Worm (Caenorhabditis elegans) whole organism, L2 larva: ENCODE measurements around the gene twk-2.

Experiments
- C34F6.9 ChIP-seq: fragments of 150-350 bp; optimal IDR thresholded peaks from 2 replicates; lab custom pipeline; 2014; ENCODE audit warnings: missing biosample characterization, missing genetic modification characterization
- F13H6.1 ChIP-seq: sonication (generic microtip); optimal IDR thresholded peaks from 2 replicates; lab custom pipeline; 2016; ENCODE audit warnings: missing genetic modification characterization, missing compliant biosample characterization
- Y55F3AM.14 ChIP-seq: fragments of 200-800 bp; sonication (Bioruptor generic); optimal IDR thresholded peaks from 2 replicates; lab custom pipeline; 2018; ENCODE audit warnings: mild to moderate bottlenecking, missing genetic modification characterization, missing compliant biosample characterization
- ZK546.5 ChIP-seq: sonication (generic microtip); optimal IDR thresholded peaks from 2 replicates; lab custom pipeline; 2017; ENCODE audit warnings: missing biosample characterization, missing genetic modification characterization
- alr-1 ChIP-seq: fragments of 150-350 bp; optimal IDR thresholded peaks from 2 replicates; lab custom pipeline; 2014; ENCODE audit warnings: missing biosample characterization, missing genetic modification characterization
- ama-1 ChIP-seq: fragments of 150-350 bp; optimal IDR thresholded peaks from 2 replicates; lab custom pipeline; 2018; ENCODE audit warnings: inconsistent platforms
- blmp-1 ChIP-seq: sonication (generic microtip); optimal IDR thresholded peaks from 2 replicates; lab custom pipeline; 2017; ENCODE audit warnings: missing genetic modification characterization, mild to moderate bottlenecking, missing compliant biosample characterization, antibody characterized with exemption, moderate library complexity; ENCODE audit not compliant: insufficient read depth
- ceh-16 ChIP-seq: fragments of 150-350 bp; optimal IDR thresholded peaks from 2 replicates; lab custom pipeline; 2014; ENCODE audit warnings: missing biosample characterization, missing genetic modification characterization
- ceh-82 ChIP-seq: fragments of 150-350 bp; optimal IDR thresholded peaks from 2 replicates; lab custom pipeline; 2014; ENCODE audit warnings: missing biosample characterization, missing genetic modification characterization
- crh-2 ChIP-seq: sonication (generic microtip); optimal IDR thresholded peaks from 2 replicates; lab custom pipeline; 2017; ENCODE audit warnings: missing biosample characterization, missing genetic modification characterization
- dmd-4 ChIP-seq: sonication (generic microtip); optimal IDR thresholded peaks from 2 replicates; lab custom pipeline; 2017; ENCODE audit warnings: missing biosample characterization, missing genetic modification characterization
- egl-27 ChIP-seq: sonication (generic microtip); optimal IDR thresholded peaks from 3 replicates; lab custom pipeline; 2017; ENCODE audit warnings: missing biosample characterization, missing genetic modification reagents, missing genetic modification characterization
- elt-1 ChIP-seq: fragments of 150-350 bp; optimal IDR thresholded peaks from 2 replicates; lab custom pipeline; 2014; ENCODE audit warnings: missing biosample characterization, missing genetic modification characterization
- fos-1 ChIP-seq: fragments of 150-350 bp; optimal IDR thresholded peaks from 2 replicates; lab custom pipeline; 2014; ENCODE audit warnings: missing biosample characterization, missing genetic modification characterization
- gmeb-1 ChIP-seq: fragments of 150-350 bp; optimal IDR thresholded peaks from 2 replicates; lab custom pipeline; 2014; ENCODE audit warnings: missing biosample characterization, missing genetic modification characterization
- lin-11 ChIP-seq: fragments of 150-350 bp; sonication (generic microtip); optimal IDR thresholded peaks from 2 replicates; lab custom pipeline; 2014; ENCODE audit warnings: missing biosample characterization, missing genetic modification characterization, inconsistent platforms, mixed read lengths
- lin-13 ChIP-seq: fragments of 150-350 bp; optimal IDR thresholded peaks from 2 replicates; lab custom pipeline; 2014; ENCODE audit warnings: missing biosample characterization, missing genetic modification reagents, missing genetic modification characterization
- lin-39 ChIP-seq: fragments of 150-350 bp; optimal IDR thresholded peaks from 2 replicates; lab custom pipeline; 2014; ENCODE audit warnings: missing biosample characterization, missing genetic modification reagents, missing genetic modification characterization
- lsy-2 ChIP-seq, 2 experiments: fragments of 150-350 bp in 1 of 2; sonication (generic microtip) in 1 of 2; optimal IDR thresholded peaks; 2 replicates each; lab custom pipeline; 2014 to 2017; ENCODE audit warnings: missing biosample characterization in 2 of 2, missing genetic modification characterization in 2 of 2
- mbf-1 ChIP-seq: sonication (generic microtip); optimal IDR thresholded peaks from 2 replicates; lab custom pipeline; 2017; ENCODE audit warnings: missing biosample characterization, missing genetic modification characterization
- mdl-1 ChIP-seq, 2 experiments: fragments of 150-350 bp in 1 of 2; sonication (generic microtip) in 1 of 2; optimal IDR thresholded peaks; 2 replicates each; lab custom pipeline; 2017; ENCODE audit warnings: missing biosample characterization in 2 of 2, missing genetic modification characterization in 2 of 2
- nhr-10 ChIP-seq: sonication (generic microtip); optimal IDR thresholded peaks from 2 replicates; lab custom pipeline; 2017; ENCODE audit warnings: missing biosample characterization, missing genetic modification characterization
- nhr-12 ChIP-seq: fragments of 150-350 bp; optimal IDR thresholded peaks from 2 replicates; lab custom pipeline; 2014; ENCODE audit warnings: missing biosample characterization, missing genetic modification characterization
- nhr-129 ChIP-seq: fragments of 150-350 bp; optimal IDR thresholded peaks from 2 replicates; lab custom pipeline; 2014; ENCODE audit warnings: missing biosample characterization, missing genetic modification characterization
- nhr-21 ChIP-seq: fragments of 150-350 bp; optimal IDR thresholded peaks from 2 replicates; lab custom pipeline; 2014; ENCODE audit warnings: missing biosample characterization, missing genetic modification characterization
- nhr-23 ChIP-seq: fragments of 150-350 bp; optimal IDR thresholded peaks from 2 replicates; lab custom pipeline; 2014; ENCODE audit warnings: missing biosample characterization, missing genetic modification reagents, missing genetic modification characterization
- nhr-237 ChIP-seq: fragments of 150-350 bp; optimal IDR thresholded peaks from 2 replicates; lab custom pipeline; 2014; ENCODE audit warnings: missing biosample characterization, missing genetic modification characterization
- nhr-25 ChIP-seq: fragments of 150-350 bp; sonication (generic microtip); optimal IDR thresholded peaks from 3 replicates; lab custom pipeline; 2014; ENCODE audit warnings: missing biosample characterization, missing genetic modification characterization
- nhr-6 ChIP-seq: fragments of 150-350 bp; optimal IDR thresholded peaks from 2 replicates; lab custom pipeline; 2014; ENCODE audit warnings: missing biosample characterization, missing genetic modification characterization
- nhr-77 ChIP-seq: fragments of 150-350 bp; optimal IDR thresholded peaks from 2 replicates; lab custom pipeline; 2014; ENCODE audit warnings: missing biosample characterization, missing genetic modification characterization
- peb-1 ChIP-seq: fragments of 150-350 bp; optimal IDR thresholded peaks from 2 replicates; lab custom pipeline; 2014; ENCODE audit warnings: missing biosample characterization, missing genetic modification characterization
- sem-4 ChIP-seq: fragments of 150-350 bp; optimal IDR thresholded peaks from 2 replicates; lab custom pipeline; 2014; ENCODE audit warnings: missing biosample characterization, missing genetic modification reagents, missing genetic modification characterization
- skn-1 ChIP-seq: sonication (generic microtip); optimal IDR thresholded peaks from 2 replicates; lab custom pipeline; 2017; ENCODE audit warnings: missing biosample characterization, missing genetic modification characterization
- sma-3 ChIP-seq: sonication (generic microtip); optimal IDR thresholded peaks from 2 replicates; lab custom pipeline; 2016; ENCODE audit warnings: missing genetic modification reagents, missing genetic modification characterization, missing compliant biosample characterization
- sma-9 ChIP-seq, 2 experiments: fragments of 150-350 bp in 1 of 2; sonication (generic microtip) in 1 of 2; optimal IDR thresholded peaks; 2 replicates each; lab custom pipeline; 2014 to 2016; ENCODE audit warnings: missing genetic modification characterization in 2 of 2, mild to moderate bottlenecking in 1 of 2, missing biosample characterization in 1 of 2, missing compliant biosample characterization in 1 of 2, missing genetic modification reagents in 1 of 2, moderate library complexity in 1 of 2
- snpc-4 ChIP-seq: fragments of 150-350 bp; optimal IDR thresholded peaks from 2 replicates; lab custom pipeline; 2014; ENCODE audit warnings: missing biosample characterization, missing genetic modification characterization
- unc-39 ChIP-seq: fragments of 150-350 bp; optimal IDR thresholded peaks from 2 replicates; lab custom pipeline; 2014; ENCODE audit warnings: missing biosample characterization, missing genetic modification characterization
- unc-55 ChIP-seq: fragments of 150-350 bp; sonication (generic microtip); optimal IDR thresholded peaks from 3 replicates; lab custom pipeline; 2014; ENCODE audit warnings: missing biosample characterization, missing genetic modification reagents, missing genetic modification characterization
- zag-1 ChIP-seq: fragments of 150-350 bp; optimal IDR thresholded peaks from 2 replicates; lab custom pipeline; 2014; ENCODE audit warnings: missing biosample characterization, missing genetic modification characterization
- ztf-1 ChIP-seq: fragments of 200-800 bp; sonication (Bioruptor generic); conservative IDR thresholded peaks from 2 replicates; pipeline ENCODE4 v1.3.6; 2022; ENCODE audit warnings: missing genetic modification characterization, missing compliant biosample characterization
- ztf-11 ChIP-seq: sonication (generic microtip); optimal IDR thresholded peaks from 2 replicates; lab custom pipeline; 2017; ENCODE audit warnings: missing biosample characterization, missing genetic modification characterization
- ztf-4 ChIP-seq: fragments of 150-350 bp; optimal IDR thresholded peaks from 2 replicates; lab custom pipeline; 2014; ENCODE audit warnings: missing biosample characterization, missing genetic modification characterization

twk-2 gene

ce11 chrII:4434278-4434677 is 18.7 kb downstream of the twk-2 start:
- no peak for TF ChIP-seq ceh-16 (tag; lab: Kevin White, UChicago)
- TF ChIP-seq mdl-1 (tag; optimal IDR thresholded peaks at IDR 0.05; lab: Kevin White, UChicago), result no peak
- no peak for TF ChIP-seq dmd-4
- no peak for TF ChIP-seq lin-13

- TF ChIP-seq mdl-1 (tag; optimal IDR thresholded peaks at IDR 0.05; lab: Kevin White, UChicago) (no peak), alr-1 (tag; lab: Kevin White, UChicago) (no peak), nhr-12 (no peak), nhr-237 (tag; lab: Kevin White, UChicago) (no peak), zag-1 (tag; lab: Kevin White, UChicago) (no peak), nhr-25 (tag; lab: Kevin White, UChicago) (no peak), ama-1 (peak; percentile 3), lin-11 (tag; lab: Kevin White, UChicago) (no peak), snpc-4 (tag; lab: Kevin White, UChicago) (no peak), unc-55 (GFP tag; lab: Kevin White, UChicago) (no peak), ztf-4 (tag; lab: Kevin White, UChicago) (no peak), F13H6.1 (tag; lab: Kevin White, UChicago) (no peak), Y55F3AM.14 (GFP tag; lab: Kevin White, UChicago) (no peak), ZK546.5 (tag; lab: Kevin White, UChicago) (no peak), fos-1 (tag; lab: Kevin White, UChicago) (peak; percentile 42), skn-1 (tag; lab: Kevin White, UChicago) (no peak), gmeb-1 (peak; percentile 12), nhr-6 (tag; lab: Kevin White, UChicago) (no peak), lsy-2 (tag; optimal IDR thresholded peaks at IDR 0.05; lab: Kevin White, UChicago) (no peak), ztf-11 (tag; lab: Kevin White, UChicago) (no peak), elt-1 (tag; lab: Kevin White, UChicago) (no peak), egl-27 (tag; lab: Kevin White, UChicago) (no peak), lin-39 (tag; lab: Kevin White, UChicago) (no peak)
Observed at ce11 chrII:4433146-4433545, 19.8 kb downstream of the twk-2 start, which contains the start of gene nhr-109. nhr-109 (plus strand) TSS chrII:4433367.

- TF ChIP-seq sma-3 (GFP tag; lab: Kevin White, UChicago), result no peak
- no peak for TF ChIP-seq blmp-1
- no peak for TF ChIP-seq unc-39
- TF ChIP-seq C34F6.9 (tag; lab: Kevin White, UChicago), result no peak
- TF ChIP-seq mbf-1 (tag; lab: Kevin White, UChicago), result no peak
- TF ChIP-seq lin-39 (tag; lab: Kevin White, UChicago), result no peak
- TF ChIP-seq elt-1 (tag; lab: Kevin White, UChicago), result no peak
- no peak for TF ChIP-seq nhr-129 (tag; lab: Kevin White, UChicago)
- TF ChIP-seq ztf-11 (tag; lab: Kevin White, UChicago), result no peak
- TF ChIP-seq gmeb-1, result no peak
Observed at ce11 chrII:4428121-4428520, 24.8 kb downstream of the twk-2 start.

- TF ChIP-seq gmeb-1 (peak; percentile 26), nhr-129 (tag; lab: Kevin White, UChicago) (no peak)
Observed at ce11 chrII:4424807-4425206, 28.1 kb downstream of the twk-2 start, which contains the start of the genes dcaf-13 and toe-1. dcaf-13 (minus strand) TSS chrII:4424902. toe-1 (plus strand) TSS chrII:4425167.

- peak; percentile 14 for TF ChIP-seq sma-9 (GFP tag; optimal IDR thresholded peaks at IDR 0.05; lab: Kevin White, UChicago)
- TF ChIP-seq sma-9 (tag; optimal IDR thresholded peaks at IDR 0.05; lab: Kevin White, UChicago), result no peak
- no peak for TF ChIP-seq unc-55 (GFP tag; lab: Kevin White, UChicago)
- no peak for TF ChIP-seq nhr-77
- no peak for TF ChIP-seq fos-1 (tag; lab: Kevin White, UChicago)
- no peak for TF ChIP-seq nhr-23 (tag; lab: Kevin White, UChicago)
- TF ChIP-seq crh-2 (tag; lab: Kevin White, UChicago), result no peak
- TF ChIP-seq skn-1 (tag; lab: Kevin White, UChicago), result no peak
- TF ChIP-seq ztf-4 (tag; lab: Kevin White, UChicago), result no peak
- TF ChIP-seq ceh-82 (tag; lab: Kevin White, UChicago), result no peak
- TF ChIP-seq ztf-1, result no peak
- TF ChIP-seq nhr-21, result peak; percentile 27
- no peak for TF ChIP-seq lin-39 (tag; lab: Kevin White, UChicago)
- TF ChIP-seq mdl-1 (tag; optimal IDR thresholded peaks at IDR 0.05; lab: Kevin White, UChicago), result no peak
- peak; percentile 12 for TF ChIP-seq C34F6.9 (tag; lab: Kevin White, UChicago)
- no peak for TF ChIP-seq F13H6.1 (tag; lab: Kevin White, UChicago)
- no peak for TF ChIP-seq lin-11 (tag; lab: Kevin White, UChicago)
- TF ChIP-seq alr-1 (tag; lab: Kevin White, UChicago), result no peak
- no peak for TF ChIP-seq dmd-4
- no peak for TF ChIP-seq nhr-25 (tag; lab: Kevin White, UChicago)
- no peak for TF ChIP-seq peb-1 (tag; lab: Kevin White, UChicago)
- TF ChIP-seq lsy-2 (tag; optimal IDR thresholded peaks at IDR 0.05; lab: Kevin White, UChicago), result no peak
- TF ChIP-seq sem-4 (tag; lab: Kevin White, UChicago), result no peak
- TF ChIP-seq gmeb-1, result no peak
- TF ChIP-seq nhr-10, result no peak
- TF ChIP-seq, all 48 proteins: peak for 3
Observed at ce11 chrII:4419956-4420355, 33.0 kb downstream of the twk-2 start, which contains the start of gene bpnt-1. bpnt-1 (plus strand) TSS chrII:4420256.
